Worm (Caenorhabditis elegans) whole organism, young adult: ENCODE measurements around the gene M60.4.

Experiments used
- B0336.3 ChIP-seq: fragments of 200-800 bp; sonication (Bioruptor generic); IDR thresholded peaks from 2 replicates; pipeline ENCODE4 v1.3.6; 2022; ENCODE audit warnings: missing genetic modification characterization, missing compliant biosample characterization
- C17E4.6 ChIP-seq: fragments of 200-800 bp; sonication (Bioruptor generic); IDR thresholded peaks from 2 replicates; pipeline ENCODE4 v1.3.6; 2022; ENCODE audit warnings: missing genetic modification reagents, missing genetic modification characterization, missing compliant biosample characterization
- F10E7.11 ChIP-seq: sonication (generic microtip); optimal IDR thresholded peaks from 2 replicates; lab custom pipeline; 2017; ENCODE audit warnings: mild to moderate bottlenecking, missing genetic modification characterization, moderate library complexity, missing compliant biosample characterization
- F23B12.7 ChIP-seq: sonication (generic microtip); optimal IDR thresholded peaks from 2 replicates; lab custom pipeline; 2017; ENCODE audit warnings: missing genetic modification characterization, mild to moderate bottlenecking, missing compliant biosample characterization, antibody characterized with exemption, moderate library complexity; ENCODE audit not compliant: insufficient read depth
- F33H1.4 ChIP-seq: fragments of 200-800 bp; sonication (Bioruptor generic); IDR thresholded peaks from 2 replicates; pipeline ENCODE4 v1.3.6; 2022; ENCODE audit warnings: missing genetic modification reagents, missing genetic modification characterization, missing compliant biosample characterization
- F37B4.10 ChIP-seq: fragments of 200-800 bp; sonication (Bioruptor generic); IDR thresholded peaks from 2 replicates; pipeline ENCODE4 v1.3.6; 2022; ENCODE audit warnings: missing genetic modification characterization, missing compliant biosample characterization
- F52B5.7 ChIP-seq: sonication (generic microtip); optimal IDR thresholded peaks from 2 replicates; lab custom pipeline; 2016; ENCODE audit warnings: mild to moderate bottlenecking, missing genetic modification characterization, missing compliant biosample characterization
- F57A8.1 ChIP-seq: fragments of 200-800 bp; sonication (Bioruptor generic); optimal IDR thresholded peaks from 2 replicates; lab custom pipeline; 2018; ENCODE audit warnings: mild to moderate bottlenecking, missing genetic modification characterization, moderate library complexity, missing compliant biosample characterization
- T07F8.4 ChIP-seq: sonication (generic microtip); optimal IDR thresholded peaks from 2 replicates; lab custom pipeline; 2016; ENCODE audit warnings: mild to moderate bottlenecking, missing genetic modification characterization, moderate library complexity, missing compliant biosample characterization
- Y53F4B.3 ChIP-seq: fragments of 200-800 bp; sonication (Bioruptor generic); IDR thresholded peaks from 2 replicates; pipeline ENCODE4 v1.3.6; 2022; ENCODE audit warnings: missing genetic modification reagents, missing genetic modification characterization, missing compliant biosample characterization
- Y56A3A.18 ChIP-seq: fragments of 200-800 bp; sonication (Bioruptor generic); IDR thresholded peaks from 2 replicates; pipeline ENCODE4 v1.3.6; 2022; ENCODE audit warnings: missing genetic modification reagents, missing genetic modification characterization, missing compliant biosample characterization
- Y67H2A.10 ChIP-seq: fragments of 200-800 bp; sonication (Bioruptor generic); conservative IDR thresholded peaks from 2 replicates; pipeline ENCODE4 v1.3.6; 2022; ENCODE audit warnings: missing genetic modification reagents, missing genetic modification characterization, missing compliant biosample characterization
- Y79H2A.3 ChIP-seq: fragments of 200-800 bp; sonication (Bioruptor generic); conservative IDR thresholded peaks from 2 replicates; pipeline ENCODE4 v1.3.6; 2022; ENCODE audit warnings: missing genetic modification reagents, missing genetic modification characterization, missing compliant biosample characterization
- ZK185.1 ChIP-seq: sonication (generic microtip); optimal IDR thresholded peaks from 2 replicates; lab custom pipeline; 2016; ENCODE audit warnings: mild to moderate bottlenecking, missing genetic modification characterization, missing compliant biosample characterization; ENCODE audit not compliant: poor library complexity, severe bottlenecking
- aptf-3 ChIP-seq: fragments of 200-800 bp; sonication (Bioruptor generic); IDR thresholded peaks from 2 replicates; pipeline ENCODE4 v1.3.6; 2022; ENCODE audit warnings: missing genetic modification characterization, missing compliant biosample characterization
- attf-3 ChIP-seq: fragments of 200-800 bp; sonication (Bioruptor generic); conservative IDR thresholded peaks from 2 replicates; pipeline ENCODE4 v1.3.6; 2022; ENCODE audit warnings: missing genetic modification reagents, missing genetic modification characterization, missing compliant biosample characterization
- attf-6 ChIP-seq: fragments of 200-800 bp; sonication (Bioruptor generic); IDR thresholded peaks from 2 replicates; pipeline ENCODE4 v1.3.6; 2022; ENCODE audit warnings: missing genetic modification reagents, missing genetic modification characterization, missing compliant biosample characterization
- bed-2 ChIP-seq: fragments of 200-800 bp; sonication (Bioruptor generic); IDR thresholded peaks from 2 replicates; pipeline ENCODE4 v1.3.6; 2022; ENCODE audit warnings: missing genetic modification reagents, missing genetic modification characterization, missing compliant biosample characterization
- cebp-1 ChIP-seq, 2 experiments: fragments of 200-800 bp in 1 of 2; sonication (Bioruptor generic) in 1 of 2; sonication (generic microtip) in 1 of 2; IDR thresholded peaks in 1 of 2; optimal IDR thresholded peaks in 1 of 2; 2 replicates each; pipeline versions ENCODE4 v1.3.6 to Lab custom; 2017 to 2022; ENCODE audit warnings: missing compliant biosample characterization in 2 of 2, missing genetic modification characterization in 2 of 2, mild to moderate bottlenecking in 1 of 2, missing genetic modification reagents in 1 of 2, moderate library complexity in 1 of 2
- cebp-2 ChIP-seq: fragments of 200-800 bp; sonication (Bioruptor generic); IDR thresholded peaks from 2 replicates; pipeline ENCODE4 v1.3.6; 2022; ENCODE audit warnings: missing genetic modification characterization, missing compliant biosample characterization
- die-1 ChIP-seq: sonication (generic microtip); optimal IDR thresholded peaks from 2 replicates; lab custom pipeline; 2016; ENCODE audit warnings: missing genotype, mild to moderate bottlenecking, missing genetic modification characterization, missing compliant biosample characterization
- dox-1 ChIP-seq: fragments of 200-800 bp; sonication (Bioruptor generic); IDR thresholded peaks from 2 replicates; pipeline ENCODE4 v1.3.6; 2022; ENCODE audit warnings: missing genetic modification reagents, missing genetic modification characterization, missing compliant biosample characterization
- dpff-1 ChIP-seq: sonication (generic microtip); optimal IDR thresholded peaks from 2 replicates; lab custom pipeline; 2017; ENCODE audit warnings: mild to moderate bottlenecking, missing genetic modification characterization, missing compliant biosample characterization
- egl-18 ChIP-seq: fragments of 200-800 bp; sonication (Bioruptor generic); IDR thresholded peaks from 2 replicates; pipeline ENCODE4 v1.3.6; 2022; ENCODE audit warnings: missing genetic modification reagents, missing genetic modification characterization, missing compliant biosample characterization
- egl-44 ChIP-seq: fragments of 200-800 bp; sonication (Bioruptor generic); IDR thresholded peaks from 2 replicates; pipeline ENCODE4 v1.3.6; 2022; ENCODE audit warnings: missing genetic modification reagents, missing genetic modification characterization, missing compliant biosample characterization
- ekl-4 ChIP-seq: fragments of 200-800 bp; sonication (Bioruptor generic); IDR thresholded peaks from 2 replicates; pipeline ENCODE4 v1.3.6; 2022; ENCODE audit warnings: missing genetic modification reagents, missing genetic modification characterization, missing compliant biosample characterization
- ets-4 ChIP-seq: fragments of 200-800 bp; sonication (Bioruptor generic); optimal IDR thresholded peaks from 2 replicates; lab custom pipeline; 2018; ENCODE audit warnings: mild to moderate bottlenecking, missing genetic modification characterization, missing compliant biosample characterization
- hlh-26 ChIP-seq: fragments of 200-800 bp; sonication (Bioruptor generic); conservative IDR thresholded peaks from 2 replicates; pipeline ENCODE4 v1.3.6; 2022; ENCODE audit warnings: missing genetic modification reagents, missing genetic modification characterization, missing compliant biosample characterization
- hsf-1 ChIP-seq: fragments of 200-800 bp; sonication (Bioruptor generic); IDR thresholded peaks from 2 replicates; pipeline ENCODE4 v1.3.6; 2022; ENCODE audit warnings: missing genetic modification reagents, missing genetic modification characterization, missing compliant biosample characterization
- madf-6 ChIP-seq: fragments of 200-800 bp; sonication (Bioruptor generic); IDR thresholded peaks from 2 replicates; pipeline ENCODE4 v1.3.6; 2022; ENCODE audit warnings: missing genetic modification reagents, missing genetic modification characterization, missing compliant biosample characterization
- mcd-1 ChIP-seq: fragments of 200-800 bp; sonication (Bioruptor generic); IDR thresholded peaks from 2 replicates; pipeline ENCODE4 v1.3.6; 2022; ENCODE audit warnings: missing genetic modification reagents, missing genetic modification characterization, missing compliant biosample characterization
- nfya-1 ChIP-seq: sonication (generic microtip); optimal IDR thresholded peaks from 2 replicates; lab custom pipeline; 2017; ENCODE audit warnings: antibody characterized with exemption, missing compliant biosample characterization, missing genetic modification characterization, borderline replicate concordance; ENCODE audit not compliant: insufficient read depth
- nfyb-1 ChIP-seq: fragments of 200-800 bp; sonication (Bioruptor generic); IDR thresholded peaks from 2 replicates; pipeline ENCODE4 v1.3.6; 2022; ENCODE audit warnings: missing genetic modification reagents, missing genetic modification characterization, missing compliant biosample characterization
- snpc-4 ChIP-seq, 5 experiments: fragments of 150-350 bp in 1 of 5; sonication (generic microtip) in 4 of 5; optimal IDR thresholded peaks; 2 replicates each; lab custom pipeline; 2014 to 2018; ENCODE audit warnings: missing genetic modification characterization in 5 of 5, missing biosample characterization in 3 of 5, antibody characterized with exemption in 2 of 5, mild to moderate bottlenecking in 2 of 5, missing compliant biosample characterization in 2 of 5, missing genotype in 2 of 5, moderate library complexity in 2 of 5, missing genetic modification reagents in 1 of 5
- sptf-2 ChIP-seq: fragments of 200-800 bp; sonication (Bioruptor generic); optimal IDR thresholded peaks from 2 replicates; lab custom pipeline; 2018; ENCODE audit warnings: mild to moderate bottlenecking, missing genetic modification characterization, missing compliant biosample characterization
- unc-130 ChIP-seq: sonication (generic microtip); optimal IDR thresholded peaks from 2 replicates; lab custom pipeline; 2016; ENCODE audit warnings: missing genetic modification reagents, missing genetic modification characterization, missing compliant biosample characterization
- zim-3 ChIP-seq: sonication (generic microtip); optimal IDR thresholded peaks from 2 replicates; lab custom pipeline; 2017; ENCODE audit warnings: mild to moderate bottlenecking, missing genetic modification characterization, moderate library complexity, missing compliant biosample characterization
- ztf-18 ChIP-seq: sonication (generic microtip); optimal IDR thresholded peaks from 2 replicates; lab custom pipeline; 2016; ENCODE audit warnings: missing genotype, mild to moderate bottlenecking, missing genetic modification characterization, missing compliant biosample characterization

M60.4 gene

ce11 chrX:8270971-8271553, 34.9 kb upstream of the M60.4 start, which contains the start of gene cutl-29:
cutl-29 (minus strand) TSS chrX:8271021.
- TF ChIP-seq ztf-18 (tag; lab: Kevin White, UChicago), result no peak
- no peak for TF ChIP-seq egl-44 (GFP tag; lab: Robert Waterston, UW)

ce11 chrX:8268083-8268482, 32.0 kb upstream of the M60.4 start:
- TF ChIP-seq Y79H2A.3, result no peak
- no peak for TF ChIP-seq hsf-1 (GFP tag; lab: Robert Waterston, UW)
- no peak for TF ChIP-seq F10E7.11 (tag; lab: Kevin White, UChicago)
- TF ChIP-seq hlh-26 (GFP tag; lab: Robert Waterston, UW), result no peak
- TF ChIP-seq Y56A3A.18 (GFP tag; lab: Robert Waterston, UW), result no peak
- TF ChIP-seq Y67H2A.10, result no peak
- no peak for TF ChIP-seq nfya-1 (tag; lab: Kevin White, UChicago)
- no peak for TF ChIP-seq F52B5.7 (tag; lab: Kevin White, UChicago)
- TF ChIP-seq dox-1, result no peak
- no peak for TF ChIP-seq dpff-1
- TF ChIP-seq zim-3, result no peak
- no peak for TF ChIP-seq C17E4.6 (GFP tag; lab: Robert Waterston, UW)
- TF ChIP-seq snpc-4 (GFP tag; optimal IDR thresholded peaks at IDR 0.05; lab: Kevin White, UChicago), result no peak
- no peak for TF ChIP-seq snpc-4 (tag; optimal IDR thresholded peaks at IDR 0.05; lab: Kevin White, UChicago)
- no peak for TF ChIP-seq nfyb-1 (GFP tag; lab: Robert Waterston, UW)
- no peak for TF ChIP-seq madf-6 (GFP tag; lab: Robert Waterston, UW)

- TF ChIP-seq ekl-4 (GFP tag; lab: Robert Waterston, UW), result no peak
- TF ChIP-seq F37B4.10, result no peak
- TF ChIP-seq F57A8.1 (GFP tag; lab: Kevin White, UChicago), result no peak
- no peak for TF ChIP-seq egl-18 (GFP tag; lab: Robert Waterston, UW)
- TF ChIP-seq mcd-1 (GFP tag; lab: Robert Waterston, UW), result no peak
- TF ChIP-seq unc-130 (GFP tag; lab: Kevin White, UChicago), result no peak
- no peak for TF ChIP-seq F23B12.7 (tag; lab: Kevin White, UChicago)
- no peak for TF ChIP-seq die-1 (tag; lab: Kevin White, UChicago)
- no peak for TF ChIP-seq T07F8.4 (tag; lab: Kevin White, UChicago)
- TF ChIP-seq dpff-1, result no peak
- no peak for TF ChIP-seq madf-6 (GFP tag; lab: Robert Waterston, UW)
Measured at ce11 chrX:8262734-8263133, 26.6 kb upstream of the M60.4 start.

DNA sequence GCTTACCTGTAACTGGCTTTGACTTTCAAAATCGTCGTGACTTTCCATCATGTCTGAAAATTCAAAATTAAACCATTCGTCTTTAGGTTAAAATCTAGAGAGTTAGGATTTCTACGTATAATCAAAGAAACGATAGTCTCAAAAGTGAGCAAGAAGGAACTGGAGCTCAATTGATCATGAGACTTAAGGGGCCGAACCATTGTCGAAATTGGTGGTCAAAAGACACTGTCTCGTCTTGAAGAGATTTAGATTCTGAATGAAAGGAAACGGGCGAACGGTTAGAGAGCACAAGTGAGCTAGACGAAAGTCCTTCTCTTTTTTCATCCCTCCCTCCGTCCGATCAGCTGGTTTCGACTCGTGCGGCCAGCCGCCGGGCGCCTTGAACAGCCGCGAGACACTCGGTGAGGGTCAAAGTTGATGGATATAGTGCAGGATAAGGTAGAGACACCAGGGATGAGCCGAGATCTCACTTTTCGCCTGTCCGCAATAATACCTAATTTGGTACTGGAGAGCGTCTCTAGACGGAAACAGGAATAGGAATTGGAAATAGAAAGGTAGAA, 25.1 kb upstream of the M60.4 start, which contains the start of gene M60.7:
Gene M60.7, minus strand, starts transcription at position 51 of the 560 bp plus-strand sequence.
- TF ChIP-seq attf-6 (GFP tag; lab: Robert Waterston, UW) (no peak), B0336.3 (GFP tag; lab: Robert Waterston, UW) (no peak), nfyb-1 (GFP tag; lab: Robert Waterston, UW) (no peak), ZK185.1 (tag; lab: Kevin White, UChicago) (no peak), mcd-1 (GFP tag; lab: Robert Waterston, UW) (no peak), attf-3 (GFP tag; lab: Robert Waterston, UW) (no peak), sptf-2 (no peak), cebp-2 (GFP tag; lab: Robert Waterston, UW) (no peak), egl-44 (GFP tag; lab: Robert Waterston, UW) (no peak), cebp-1 (GFP tag; IDR thresholded peaks at IDR 0.05; lab: Robert Waterston, UW) (no peak), cebp-1 (tag; optimal IDR thresholded peaks at IDR 0.05; lab: Kevin White, UChicago) (no peak), Y53F4B.3 (GFP tag; lab: Robert Waterston, UW) (no peak), F33H1.4 (GFP tag; lab: Robert Waterston, UW) (no peak), bed-2 (GFP tag; lab: Robert Waterston, UW) (no peak), ets-4 (GFP tag; lab: Kevin White, UChicago) (no peak), aptf-3 (no peak)
